Worm (Caenorhabditis elegans) whole organism, L2 larva: ENCODE results near the gene Y51H7C.3.
A peak's percentile ranks its signal among the peaks of the same experiment; 100 is the strongest.

Experiments used
- F13H6.1 ChIP-seq: sonication (generic microtip); optimal IDR thresholded peaks from 2 replicates; lab custom pipeline; 2016; ENCODE audit warnings: missing genetic modification characterization, missing compliant biosample characterization
- elt-3 ChIP-seq: sonication (generic microtip); optimal IDR thresholded peaks from 2 replicates; lab custom pipeline; 2017; ENCODE audit warnings: missing biosample characterization, missing genetic modification characterization
- fos-1 ChIP-seq: fragments of 150-350 bp; optimal IDR thresholded peaks from 2 replicates; lab custom pipeline; 2014; ENCODE audit warnings: missing biosample characterization, missing genetic modification characterization
- lin-39 ChIP-seq: fragments of 150-350 bp; optimal IDR thresholded peaks from 2 replicates; lab custom pipeline; 2014; ENCODE audit warnings: missing biosample characterization, missing genetic modification reagents, missing genetic modification characterization
- mab-5 ChIP-seq: fragments of 150-350 bp; optimal IDR thresholded peaks from 2 replicates; lab custom pipeline; 2014; ENCODE audit warnings: missing biosample characterization, missing genetic modification characterization
- mdl-1 ChIP-seq, 2 experiments: fragments of 150-350 bp in 1 of 2; sonication (generic microtip) in 1 of 2; optimal IDR thresholded peaks; 2 replicates each; lab custom pipeline; 2017; ENCODE audit warnings: missing biosample characterization in 2 of 2, missing genetic modification characterization in 2 of 2
- nhr-23 ChIP-seq: fragments of 150-350 bp; optimal IDR thresholded peaks from 2 replicates; lab custom pipeline; 2014; ENCODE audit warnings: missing biosample characterization, missing genetic modification reagents, missing genetic modification characterization
- nhr-237 ChIP-seq: fragments of 150-350 bp; optimal IDR thresholded peaks from 2 replicates; lab custom pipeline; 2014; ENCODE audit warnings: missing biosample characterization, missing genetic modification characterization
- skn-1 ChIP-seq: sonication (generic microtip); optimal IDR thresholded peaks from 2 replicates; lab custom pipeline; 2017; ENCODE audit warnings: missing biosample characterization, missing genetic modification characterization
- unc-62 ChIP-seq: fragments of 150-350 bp; optimal IDR thresholded peaks from 2 replicates; lab custom pipeline; 2014; ENCODE audit warnings: missing biosample characterization, missing genetic modification reagents, missing genetic modification characterization

- TF ChIP-seq skn-1 (tag; lab: Kevin White, UChicago): no peak
- no peak for TF ChIP-seq unc-62 (GFP tag; lab: Kevin White, UChicago)
- TF ChIP-seq nhr-237 (tag; lab: Kevin White, UChicago): no peak
- TF ChIP-seq lin-39 (tag; lab: Kevin White, UChicago): no peak
- TF ChIP-seq fos-1 (tag; lab: Kevin White, UChicago): no peak
- TF ChIP-seq elt-3 (tag; lab: Kevin White, UChicago): no peak
- TF ChIP-seq nhr-23 (tag; lab: Kevin White, UChicago): no peak
- peak; percentile 46 for TF ChIP-seq F13H6.1 (tag; lab: Kevin White, UChicago)
- peak; percentile 44 for TF ChIP-seq mab-5 (tag; lab: Kevin White, UChicago)
- TF ChIP-seq mdl-1 (tag; optimal IDR thresholded peaks at IDR 0.05; lab: Kevin White, UChicago): no peak
Measured at ce11 chrII:1402167-1402619, 36.1 kb upstream of the Y51H7C.3 start, which contains the start of gene Y51H7C.7.
